Fruit fly (Drosophila melanogaster) whole organism, embryonic: ENCODE measurements around the gene FRG1.

Source experiments
- Asciz ChIP-seq: fragments of 200-800 bp; sonication (Bioruptor generic); optimal IDR thresholded peaks from 2 replicates; lab custom pipeline; 2017; ENCODE audit warnings: missing biosample characterization, mild to moderate bottlenecking, missing genetic modification characterization, missing genetic modification reagents
- CG10267 ChIP-seq: fragments of 200-800 bp; sonication (Bioruptor generic); optimal IDR thresholded peaks from 2 replicates; lab custom pipeline; 2018; ENCODE audit warnings: missing biosample characterization, mild to moderate bottlenecking, missing genetic modification characterization, moderate library complexity
- CG10274 ChIP-seq: fragments of 200-800 bp; sonication (Bioruptor generic); optimal IDR thresholded peaks from 3 replicates; lab custom pipeline; 2017; ENCODE audit warnings: missing biosample characterization, mild to moderate bottlenecking, missing genetic modification characterization
- CG10959 ChIP-seq: fragments of 200-800 bp; sonication (Bioruptor generic); IDR thresholded peaks from 2 replicates; pipeline ENCODE4 v1.3.6; 2022; ENCODE audit warnings: missing biosample characterization, missing genetic modification characterization
- CG11398 ChIP-seq: fragments of 200-800 bp; sonication (Bioruptor generic); optimal IDR thresholded peaks from 2 replicates; lab custom pipeline; 2016; ENCODE audit warnings: missing biosample characterization, missing genetic modification characterization
- CG11723 ChIP-seq: fragments of 200-800 bp; sonication (Bioruptor generic); optimal IDR thresholded peaks from 2 replicates; lab custom pipeline; 2017; ENCODE audit warnings: missing biosample characterization, mild to moderate bottlenecking, missing genetic modification characterization
- CG12391 ChIP-seq: fragments of 200-800 bp; sonication (Bioruptor generic); optimal IDR thresholded peaks from 3 replicates; lab custom pipeline; 2018; ENCODE audit warnings: missing biosample characterization, mild to moderate bottlenecking, missing genetic modification characterization, moderate library complexity
- CG14014 ChIP-seq: fragments of 200-800 bp; sonication (Bioruptor generic); IDR thresholded peaks from 2 replicates; pipeline ENCODE4 v1.3.6; 2022; ENCODE audit warnings: missing biosample characterization, missing genetic modification characterization
- CG14860 ChIP-seq: fragments of 200-800 bp; sonication (Bioruptor generic); IDR thresholded peaks from 3 replicates; pipeline ENCODE4 v1.3.6; 2022; ENCODE audit warnings: missing biosample characterization, missing genetic modification characterization; ENCODE audit not compliant: partially characterized antibody
- CG15269 ChIP-seq: fragments of 200-800 bp; sonication (Bioruptor generic); optimal IDR thresholded peaks from 2 replicates; lab custom pipeline; 2018; ENCODE audit warnings: missing biosample characterization, mild to moderate bottlenecking, missing genetic modification characterization, moderate library complexity
- CG15696 ChIP-seq: fragments of 200-800 bp; sonication (Bioruptor generic); optimal IDR thresholded peaks from 2 replicates; lab custom pipeline; 2019; ENCODE audit warnings: missing biosample characterization, mild to moderate bottlenecking, missing genetic modification characterization, moderate library complexity
- CG17328 ChIP-seq: fragments of 200-800 bp; sonication (Bioruptor generic); IDR thresholded peaks from 2 replicates; pipeline ENCODE4 v1.3.6; 2022; ENCODE audit warnings: missing biosample characterization, missing genetic modification characterization
- CG18262 ChIP-seq: fragments of 200-800 bp; optimal IDR thresholded peaks from 3 replicates; lab custom pipeline; 2019; ENCODE audit warnings: missing biosample characterization, mild to moderate bottlenecking, missing genetic modification characterization, moderate library complexity
- CG2129 ChIP-seq: fragments of 200-800 bp; sonication (Bioruptor generic); IDR thresholded peaks from 2 replicates; pipeline ENCODE4 v1.3.6; 2022; ENCODE audit warnings: missing biosample characterization, missing genetic modification characterization; ENCODE audit not compliant: partially characterized antibody
- CG34422 ChIP-seq: fragments of 200-800 bp; sonication (Bioruptor generic); IDR thresholded peaks from 3 replicates; pipeline ENCODE4 v1.3.6; 2022; ENCODE audit warnings: missing biosample characterization, missing genetic modification characterization
- CG3726 ChIP-seq: fragments of 200-800 bp; sonication (Bioruptor generic); IDR thresholded peaks from 3 replicates; pipeline ENCODE4, ENCODE4 v1.3.6; 2022; ENCODE audit warnings: missing biosample characterization, missing genetic modification characterization
- CG42726 ChIP-seq: fragments of 200-800 bp; sonication (Bioruptor generic); IDR thresholded peaks from 2 replicates; pipeline ENCODE4 v1.3.6; 2022; ENCODE audit warnings: missing biosample characterization, missing genetic modification characterization; ENCODE audit not compliant: partially characterized antibody
- CG4328 ChIP-seq: fragments of 200-800 bp; sonication (Bioruptor generic); optimal IDR thresholded peaks from 3 replicates; lab custom pipeline; 2017; ENCODE audit warnings: missing biosample characterization, missing genetic modification reagents, missing genetic modification characterization
- CG7745 ChIP-seq: fragments of 200-800 bp; sonication (Bioruptor generic); optimal IDR thresholded peaks from 2 replicates; lab custom pipeline; 2018; ENCODE audit warnings: missing biosample characterization, mild to moderate bottlenecking, missing genetic modification characterization, moderate library complexity
- CG8388 ChIP-seq: fragments of 200-800 bp; sonication (Bioruptor generic); optimal IDR thresholded peaks from 2 replicates; lab custom pipeline; 2019; ENCODE audit warnings: missing biosample characterization, mild to moderate bottlenecking, missing genetic modification characterization, moderate library complexity
- CoRest ChIP-seq: fragments of 200-800 bp; sonication (Bioruptor generic); optimal IDR thresholded peaks from 3 replicates; lab custom pipeline; 2018; ENCODE audit warnings: missing biosample characterization, mild to moderate bottlenecking, missing genetic modification characterization, moderate library complexity
- Dref ChIP-seq: fragments of 200-800 bp; sonication (Bioruptor generic); IDR thresholded peaks from 2 replicates; pipeline ENCODE4 v1.3.6; 2022; ENCODE audit warnings: missing biosample characterization, missing genetic modification characterization
- E2f2 ChIP-seq: fragments of 200-800 bp; sonication (Bioruptor generic); IDR thresholded peaks from 2 replicates; pipeline ENCODE4 v1.3.6; 2022; ENCODE audit warnings: missing biosample characterization, missing genetic modification characterization
- ERR ChIP-seq: fragments of 200-800 bp; sonication (Bioruptor generic); optimal IDR thresholded peaks from 2 replicates; lab custom pipeline; 2016; ENCODE audit warnings: missing biosample characterization, missing genetic modification characterization
- MTF-1 ChIP-seq: fragments of 200-800 bp; sonication (Bioruptor generic); optimal IDR thresholded peaks from 2 replicates; lab custom pipeline; 2018; ENCODE audit warnings: missing biosample characterization, mild to moderate bottlenecking, missing genetic modification characterization, borderline replicate concordance
- Mad ChIP-seq: fragments of 200-800 bp; sonication (Bioruptor generic); optimal IDR thresholded peaks from 2 replicates; lab custom pipeline; 2016; ENCODE audit warnings: missing biosample characterization, missing genetic modification characterization
- Neu2 ChIP-seq: fragments of 200-800 bp; sonication (Bioruptor generic); optimal IDR thresholded peaks from 3 replicates; lab custom pipeline; 2016; ENCODE audit warnings: missing biosample characterization, missing genetic modification characterization, borderline replicate concordance
- Spps ChIP-seq: fragments of 200-800 bp; sonication (Bioruptor generic); optimal IDR thresholded peaks from 2 replicates; lab custom pipeline; 2018; ENCODE audit warnings: missing biosample characterization, mild to moderate bottlenecking, missing genetic modification characterization
- bowl ChIP-seq: fragments of 200-800 bp; sonication (Bioruptor generic); IDR thresholded peaks from 2 replicates; pipeline ENCODE4 v1.3.6; 2022; ENCODE audit warnings: missing biosample characterization, missing genetic modification characterization
- chif ChIP-seq, 2 experiments: fragments of 200-800 bp; sonication (Bioruptor generic); optimal IDR thresholded peaks; 3 replicates each; lab custom pipeline; 2016; ENCODE audit warnings: missing biosample characterization in 2 of 2, missing genetic modification characterization in 2 of 2
- dan ChIP-seq: fragments of 200-800 bp; sonication (Bioruptor generic); IDR thresholded peaks from 2 replicates; pipeline ENCODE4 v1.3.6; 2022; ENCODE audit warnings: missing biosample characterization, missing genetic modification characterization
- dm ChIP-seq: fragments of 200-800 bp; sonication (Bioruptor generic); optimal IDR thresholded peaks from 3 replicates; lab custom pipeline; 2016; ENCODE audit warnings: missing biosample characterization, missing genetic modification characterization
- dpn ChIP-seq, 2 experiments: fragments of 200-800 bp; sonication (Bioruptor generic); optimal IDR thresholded peaks; 3 replicates each; lab custom pipeline; 2016; ENCODE audit warnings: missing biosample characterization in 2 of 2, missing genetic modification characterization in 2 of 2
- gem ChIP-seq: fragments of 200-800 bp; sonication (Bioruptor generic); optimal IDR thresholded peaks from 2 replicates; lab custom pipeline; 2019; ENCODE audit warnings: missing biosample characterization, mild to moderate bottlenecking, missing genetic modification characterization, moderate library complexity
- insv ChIP-seq, 2 experiments: fragments of 200-800 bp; sonication (Bioruptor generic); optimal IDR thresholded peaks; 3 replicates each; lab custom pipeline; 2016 to 2018; ENCODE audit warnings: missing biosample characterization in 2 of 2, missing genetic modification characterization in 2 of 2
- lov ChIP-seq, 2 experiments: fragments of 200-800 bp in 1 of 2; fragments of >200 bp in 1 of 2; sonication (Bioruptor generic) in 1 of 2; IDR thresholded peaks in 1 of 2; optimal IDR thresholded peaks in 1 of 2; 2 replicates in 1 of 2; 3 replicates in 1 of 2; pipeline versions ENCODE4 v1.3.6 to Lab custom; 2017 to 2022; ENCODE audit warnings: missing biosample characterization in 1 of 2, missing genetic modification characterization in 1 of 2
- p53 ChIP-seq: fragments of 200-800 bp; sonication (Bioruptor generic); optimal IDR thresholded peaks from 2 replicates; lab custom pipeline; 2016; ENCODE audit warnings: missing biosample characterization, missing genetic modification characterization
- repo ChIP-seq: fragments of 200-800 bp; sonication (Bioruptor generic); optimal IDR thresholded peaks from 2 replicates; lab custom pipeline; 2016; ENCODE audit warnings: missing biosample characterization, missing genetic modification characterization
- scrt ChIP-seq: fragments of 200-800 bp; sonication (Bioruptor generic); optimal IDR thresholded peaks from 2 replicates; lab custom pipeline; 2018; ENCODE audit warnings: missing biosample characterization, mild to moderate bottlenecking, missing genetic modification characterization, moderate library complexity
- sima ChIP-seq: fragments of 200-800 bp; sonication (Bioruptor generic); optimal IDR thresholded peaks from 2 replicates; lab custom pipeline; 2016; ENCODE audit warnings: missing biosample characterization, missing genetic modification characterization
- ssp ChIP-seq: fragments of 200-800 bp; sonication (Bioruptor generic); IDR thresholded peaks from 2 replicates; pipeline ENCODE4 v1.3.6; 2022; ENCODE audit warnings: missing biosample characterization, missing genetic modification characterization
- stc ChIP-seq: fragments of 200-800 bp; sonication (Bioruptor generic); IDR thresholded peaks from 2 replicates; pipeline ENCODE4 v1.3.6; 2022; ENCODE audit warnings: missing biosample characterization, missing genetic modification characterization
- tio ChIP-seq: fragments of 200-800 bp; sonication (Bioruptor generic); optimal IDR thresholded peaks from 2 replicates; lab custom pipeline; 2017; ENCODE audit warnings: missing biosample characterization, missing genetic modification characterization, inconsistent platforms
- tup ChIP-seq: fragments of 200-800 bp; sonication (Bioruptor generic); optimal IDR thresholded peaks from 2 replicates; lab custom pipeline; 2016; ENCODE audit warnings: missing biosample characterization, mild to moderate bottlenecking, missing genetic modification characterization, moderate library complexity
- vfl ChIP-seq: fragments of 200-800 bp; sonication (Bioruptor generic); optimal IDR thresholded peaks from 2 replicates; lab custom pipeline; 2016; ENCODE audit warnings: missing biosample characterization, missing genetic modification characterization
- wdn ChIP-seq: fragments of 200-800 bp; sonication (Bioruptor generic); IDR thresholded peaks from 2 replicates; pipeline ENCODE4 v1.3.6; 2022; ENCODE audit warnings: missing biosample characterization, missing genetic modification characterization
- wor ChIP-seq: fragments of 200-800 bp; sonication (Bioruptor generic); IDR thresholded peaks from 2 replicates; pipeline ENCODE4 v1.3.6; 2022; ENCODE audit warnings: missing biosample characterization, missing genetic modification characterization

FRG1 gene

DNA sequence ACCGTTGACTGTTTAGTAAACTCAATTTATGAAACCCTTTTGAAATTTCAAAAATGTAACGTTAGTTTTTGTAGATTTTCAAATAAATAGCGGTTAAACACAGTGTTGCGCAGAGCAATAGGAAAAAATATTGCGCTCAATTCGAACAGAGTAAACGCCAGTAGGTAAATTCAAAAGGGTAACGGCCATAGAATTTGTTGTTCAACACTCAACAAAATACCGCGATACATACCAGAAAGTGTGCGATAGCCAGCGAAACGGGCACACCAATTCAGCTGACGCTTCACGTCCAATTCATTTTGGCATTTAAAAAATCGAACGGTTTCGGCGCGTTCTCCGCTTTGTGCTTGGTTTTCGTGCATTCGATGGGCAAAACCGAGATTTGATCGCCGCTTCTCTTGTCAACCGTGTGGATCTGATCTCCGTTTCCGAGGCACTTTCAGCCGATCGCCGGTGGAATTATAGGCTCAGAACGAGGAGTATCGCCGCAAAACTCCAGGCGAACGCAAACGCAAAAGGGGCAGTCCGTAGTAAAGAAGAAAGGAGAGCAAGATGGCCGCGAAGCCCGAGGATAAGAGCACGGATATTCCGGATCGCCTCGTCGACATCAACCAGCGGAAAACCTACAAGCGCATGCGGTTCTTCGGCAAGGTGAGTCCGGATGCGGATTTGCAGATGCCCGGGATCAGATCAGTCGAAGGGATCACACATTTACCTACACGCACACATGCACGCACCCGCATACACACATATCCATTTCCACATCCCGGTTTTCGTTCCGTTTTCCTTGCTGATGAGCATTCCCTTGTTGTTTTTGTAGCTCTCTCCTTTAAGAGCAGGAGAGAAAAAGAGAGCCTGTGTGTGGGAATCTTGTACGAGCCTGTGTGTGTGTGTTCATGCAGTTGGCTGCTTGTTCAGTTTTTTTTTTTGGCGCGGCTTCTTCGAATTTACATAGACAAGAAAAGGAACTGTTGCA lies 13.3 kb upstream of the FRG1 start (continued):
- TF ChIP-seq wdn (GFP tag; lab: Robert Waterston, UW): peak; percentile 43; the same call in 1 of the 2 replicates
- TF ChIP-seq CG14014 (GFP tag; lab: Robert Waterston, UW): 0 out of 2 replicates have a peak, but pooled peaks have one; percentile 14
- no peak for TF ChIP-seq CG10274 (GFP tag; lab: Kevin White, UChicago)
- no peak for TF ChIP-seq dan
- peak; percentile 63 for TF ChIP-seq ERR (GFP tag; lab: Kevin White, UChicago)
- TF ChIP-seq CG12391: peak; percentile 44
- peak; percentile 87 for TF ChIP-seq CG42726 (GFP tag; lab: Robert Waterston, UW)
- no peak for TF ChIP-seq tio (GFP tag; lab: Kevin White, UChicago)
- no peak for TF ChIP-seq CG15696 (tag; lab: Kevin White, UChicago)
- no peak for TF ChIP-seq CG11398 (GFP tag; lab: Kevin White, UChicago)
- no peak for TF ChIP-seq lov (optimal IDR thresholded peaks at IDR 0.05; lab: Kevin White, UChicago)
- no peak for TF ChIP-seq lov (GFP tag; IDR thresholded peaks at IDR 0.05; lab: Robert Waterston, UW)
- TF ChIP-seq CG18262 (tag; lab: Kevin White, UChicago): no peak
- no peak for TF ChIP-seq CG8388
- no peak for TF ChIP-seq bowl (GFP tag; lab: Robert Waterston, UW)
- TF ChIP-seq CG11723 (GFP tag; lab: Kevin White, UChicago): no peak
- peak; percentile 69 for TF ChIP-seq CG14860
- peak; percentile 25 to 49 for TF ChIP-seq chif (GFP tag; optimal IDR thresholded peaks at IDR 0.05; lab: Kevin White, UChicago)
- TF ChIP-seq ssp (GFP tag; lab: Robert Waterston, UW): peak; percentile 43
- no peak for TF ChIP-seq CG4328 (GFP tag; lab: Kevin White, UChicago)
- peak; percentile 58 to 79 for TF ChIP-seq dpn (GFP tag; optimal IDR thresholded peaks at IDR 0.05; lab: Kevin White, UChicago)
- TF ChIP-seq wor (GFP tag; lab: Robert Waterston, UW): no peak
- peak; percentile 66 for TF ChIP-seq Mad (GFP tag; lab: Kevin White, UChicago)
- TF ChIP-seq Asciz: no peak
- TF ChIP-seq CG15269 (tag; lab: Kevin White, UChicago): no peak
- TF ChIP-seq repo (GFP tag; lab: Kevin White, UChicago): peak; percentile 46
- no peak for TF ChIP-seq Neu2 (GFP tag; lab: Kevin White, UChicago)
- TF ChIP-seq CG3726 (GFP tag; lab: Robert Waterston, UW): no peak
- no peak for TF ChIP-seq CG17328 (GFP tag; lab: Robert Waterston, UW)
- peak in 1 of 2 experiments; percentile 42 for TF ChIP-seq insv (GFP tag; optimal IDR thresholded peaks at IDR 0.05; lab: Kevin White, UChicago)
- TF ChIP-seq E2f2 (GFP tag; lab: Robert Waterston, UW): peak; percentile 95
- TF ChIP-seq stc: no peak
- TF ChIP-seq CG10267 (tag; lab: Kevin White, UChicago): peak; percentile 99
- TF ChIP-seq p53 (GFP tag; lab: Kevin White, UChicago): peak; percentile 5
- peak; percentile 68 for TF ChIP-seq CG2129
- 0 out of 2 replicates have a peak, but pooled peaks have one; percentile 22 for TF ChIP-seq CG10959 (GFP tag; lab: Robert Waterston, UW)
- TF ChIP-seq vfl (GFP tag; lab: Kevin White, UChicago): peak; percentile 55
- TF ChIP-seq Dref: peak; percentile 52
- TF ChIP-seq tup (GFP tag; lab: Kevin White, UChicago): no peak
- TF ChIP-seq CG34422: no peak
- no peak for TF ChIP-seq gem
- TF ChIP-seq MTF-1 (GFP tag; lab: Kevin White, UChicago): no peak
- peak; percentile 70 for TF ChIP-seq CoRest (tag; lab: Kevin White, UChicago)
- no peak for TF ChIP-seq sima (GFP tag; lab: Kevin White, UChicago)
- no peak for TF ChIP-seq CG7745
- TF ChIP-seq dm (GFP tag; lab: Kevin White, UChicago): peak; percentile 30
- TF ChIP-seq scrt: no peak
- TF ChIP-seq Spps (tag; lab: Kevin White, UChicago): no peak
